Worm (Caenorhabditis elegans): ENCODE results near the gene col-139.

DNA sequence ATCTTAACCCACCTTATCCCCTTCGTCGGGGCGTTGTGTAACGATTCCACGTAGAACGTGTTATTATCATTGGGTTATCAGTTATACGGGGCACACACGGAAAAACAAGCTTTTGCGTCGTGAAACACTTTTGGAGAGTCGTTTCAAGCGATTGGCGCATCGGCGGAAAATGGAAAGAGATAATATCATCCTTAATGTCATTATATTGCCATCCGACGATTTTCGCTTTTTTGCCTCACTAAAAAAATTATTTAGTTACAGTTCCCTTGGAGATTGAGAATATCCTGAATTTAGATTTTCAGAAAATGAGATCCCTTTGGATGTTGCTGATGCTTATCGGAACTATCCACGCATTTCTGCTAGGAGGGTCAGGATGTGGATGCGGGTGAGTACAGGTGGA is 5.2 kb downstream of the col-139 start, which contains the start of gene F41F3.8:
- TF ChIP-seq B0310.2 (tag; optimal IDR thresholded peaks at IDR 0.05) (no peak), scrt-1 (GFP tag; IDR thresholded peaks at IDR 0.05) (no peak), flt-1 (GFP tag; IDR thresholded peaks at IDR 0.05) (no peak), F13C5.2 (tag; optimal IDR thresholded peaks at IDR 0.05) (no peak), hnd-1 (tag; optimal IDR thresholded peaks at IDR 0.05) (no peak), ceh-36 (tag; optimal IDR thresholded peaks at IDR 0.05) (no peak)

All from whole organism, early embryonic.